Worm (Caenorhabditis elegans) whole organism, early embryonic: ENCODE measurements around the gene F26C11.1.

Source experiments
- B0310.2 ChIP-seq: sonication (generic microtip); optimal IDR thresholded peaks from 2 replicates; lab custom pipeline; 2016; ENCODE audit warnings: mild to moderate bottlenecking, missing genetic modification characterization, missing compliant biosample characterization
- ama-1 ChIP-seq: fragments of 150-350 bp; optimal IDR thresholded peaks from 2 replicates; lab custom pipeline; 2014
- ets-7 ChIP-seq: sonication (generic microtip); optimal IDR thresholded peaks from 2 replicates; lab custom pipeline; 2016; ENCODE audit warnings: missing genotype, missing genetic modification characterization, missing compliant biosample characterization
- flt-1 ChIP-seq: fragments of 200-800 bp; sonication (Bioruptor generic); IDR thresholded peaks from 2 replicates; pipeline ENCODE4 v1.3.6; 2022; ENCODE audit warnings: missing genetic modification characterization, missing compliant biosample characterization
- hmbx-1 ChIP-seq: sonication (generic microtip); optimal IDR thresholded peaks from 2 replicates; lab custom pipeline; 2016; ENCODE audit warnings: mild to moderate bottlenecking, missing genetic modification characterization, missing compliant biosample characterization
- hnd-1 ChIP-seq: sonication (generic microtip); optimal IDR thresholded peaks from 2 replicates; lab custom pipeline; 2016; ENCODE audit warnings: missing genetic modification characterization, missing compliant biosample characterization
- scrt-1 ChIP-seq: fragments of 200-800 bp; sonication (Bioruptor generic); IDR thresholded peaks from 2 replicates; pipeline ENCODE4 v1.3.6; 2022; ENCODE audit warnings: missing genetic modification characterization, missing compliant biosample characterization

- no peak for TF ChIP-seq hmbx-1 (tag; lab: Kevin White, UChicago)
- no peak for TF ChIP-seq ets-7 (tag; lab: Kevin White, UChicago)
- no peak for TF ChIP-seq hnd-1 (tag; lab: Kevin White, UChicago)
- no peak for TF ChIP-seq ama-1 (lab: Kevin White, UChicago)
- no peak for TF ChIP-seq flt-1
- TF ChIP-seq scrt-1 (GFP tag; lab: Robert Waterston, UW) = no peak
- no peak for TF ChIP-seq B0310.2
Measured at ce11 chrII:9936859-9937258, 42.3 kb downstream of the F26C11.1 start, which contains the start of gene C05C10.3.
